Worm (Caenorhabditis elegans) whole organism, L4/young adult: Measurements from ENCODE around the gene msp-53.

Experiments
- dao-5 ChIP-seq: sonication (generic microtip); optimal IDR thresholded peaks from 2 replicates; lab custom pipeline; 2016; ENCODE audit warnings: missing genotype, missing genetic modification characterization, moderate library complexity, missing compliant biosample characterization
- him-1 ChIP-seq: sonication (generic microtip); optimal IDR thresholded peaks from 2 replicates; lab custom pipeline; 2016; ENCODE audit warnings: missing genotype, missing genetic modification reagents, missing genetic modification characterization, missing compliant biosample characterization

DNA sequence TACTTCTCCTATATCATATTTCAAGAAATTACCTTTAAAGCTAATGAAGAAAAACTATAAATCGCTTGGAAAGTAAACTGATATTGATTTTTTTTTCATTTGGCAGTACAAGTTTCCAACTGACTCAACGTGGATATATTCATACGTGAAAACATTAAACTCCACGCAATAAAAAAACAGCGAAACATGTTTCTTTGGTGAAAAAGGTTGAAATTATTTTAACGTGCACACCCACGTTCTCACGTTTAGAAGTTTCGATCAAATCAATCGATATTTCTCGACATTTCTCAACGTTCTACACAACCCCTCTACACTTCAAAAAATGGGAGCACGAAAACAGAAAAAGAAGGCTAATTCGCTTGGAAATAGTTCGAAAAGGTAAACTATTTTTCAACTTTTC is 35.9 kb downstream of the msp-53 start, which contains the start of the genes best-6 and C09B9.2:
- TF ChIP-seq him-1 (tag; lab: Kevin White, UChicago), result no peak
- no peak for TF ChIP-seq dao-5 (tag; lab: Kevin White, UChicago)
